Worm (Caenorhabditis elegans): ENCODE results near the gene F17C11.22.

Gene F17C11.22

DNA sequence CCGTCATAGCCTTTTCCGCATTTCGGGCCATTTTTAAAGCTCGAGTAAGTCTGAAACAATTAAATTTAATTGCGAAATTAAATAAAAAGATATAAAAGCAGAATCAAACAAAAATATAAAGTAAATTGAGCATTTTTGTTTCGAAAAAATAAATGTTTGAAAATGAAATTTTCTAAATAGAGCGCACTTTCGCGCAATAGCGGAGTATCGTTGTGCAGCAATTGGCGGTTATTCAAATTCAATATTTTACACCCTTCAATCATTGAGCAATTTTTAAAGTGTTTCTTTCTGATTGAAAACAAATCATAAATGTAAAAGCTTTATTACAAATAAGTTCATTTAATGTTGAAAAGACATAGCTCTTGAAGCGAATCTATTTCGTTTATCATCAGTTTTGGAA, 30.7 kb upstream of the F17C11.22 start, which contains the start of gene isy-1:
TSS of gene isy-1 (minus strand) at position 50 of the 400 bp plus-strand sequence.
- TF ChIP-seq ceh-18 (tag; optimal IDR thresholded peaks at IDR 0.05) (no peak), hlh-15 (tag; optimal IDR thresholded peaks at IDR 0.05) (no peak), unc-42 (tag; optimal IDR thresholded peaks at IDR 0.05) (peak; percentile 92), nfya-1 (tag; optimal IDR thresholded peaks at IDR 0.05) (peak; percentile 37), ref-2 (tag; optimal IDR thresholded peaks at IDR 0.05) (no peak), ceh-31 (tag; optimal IDR thresholded peaks at IDR 0.05) (peak; percentile 47)

DNA sequence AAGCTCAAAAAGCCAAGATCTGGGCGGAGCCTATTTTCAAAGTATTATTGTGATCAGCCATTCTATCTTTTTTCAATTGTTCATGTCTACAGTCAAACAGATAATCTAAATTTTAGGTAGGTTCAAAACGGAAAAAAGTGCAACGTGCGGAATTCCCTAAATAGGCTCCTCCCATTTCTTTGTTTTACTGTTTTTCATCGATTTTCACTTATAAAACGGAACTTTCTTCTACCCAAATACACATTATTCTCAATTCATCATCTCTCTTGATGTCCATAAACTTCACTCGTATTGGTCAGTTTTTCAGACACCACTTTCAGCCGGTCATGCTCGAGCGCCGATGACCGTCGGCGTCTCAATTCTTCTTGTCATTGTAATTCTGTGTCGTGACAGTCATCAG, 28.8 kb upstream of the F17C11.22 start, which contains the start of gene F53B7.7:
TSS of gene F53B7.7 (plus strand) at position 301 of the 400 bp plus-strand sequence.
- TF ChIP-seq lin-11 (tag; optimal IDR thresholded peaks at IDR 0.05) (no peak), elt-4 (tag; optimal IDR thresholded peaks at IDR 0.05) (no peak), dmd-4 (tag; optimal IDR thresholded peaks at IDR 0.05; ENCODE audit: borderline replicate concordance) (no peak), ceh-24 (tag; optimal IDR thresholded peaks at IDR 0.05) (no peak)

- no peak for TF ChIP-seq ref-2 (tag; optimal IDR thresholded peaks at IDR 0.05)
- no peak for TF ChIP-seq fkh-10 (GFP tag; optimal IDR thresholded peaks at IDR 0.05)
- TF ChIP-seq fkh-6 (tag; optimal IDR thresholded peaks at IDR 0.05) = no peak
- TF ChIP-seq lin-11 (tag; optimal IDR thresholded peaks at IDR 0.05) = no peak
- TF ChIP-seq rnt-1 (tag; optimal IDR thresholded peaks at IDR 0.05) = no peak
- no peak for TF ChIP-seq ceh-45 (GFP tag; IDR thresholded peaks at IDR 0.05)
- TF ChIP-seq ama-1 (optimal IDR thresholded peaks at IDR 0.05) = no peak
- TF ChIP-seq unc-3 (GFP tag; conservative IDR thresholded peaks at IDR 0.05) = no peak
- TF ChIP-seq unc-3 (tag; optimal IDR thresholded peaks at IDR 0.05) = no peak
- no peak for TF ChIP-seq odd-2 (tag; optimal IDR thresholded peaks at IDR 0.05)
- TF ChIP-seq fax-1 (tag; optimal IDR thresholded peaks at IDR 0.05) = no peak
- TF ChIP-seq pat-9 (tag; optimal IDR thresholded peaks at IDR 0.05) = no peak
- no peak for TF ChIP-seq F13H6.1 (tag; optimal IDR thresholded peaks at IDR 0.05)
- no peak for TF ChIP-seq nhr-232 (tag; optimal IDR thresholded peaks at IDR 0.05)
- no peak for TF ChIP-seq pag-3 (tag; optimal IDR thresholded peaks at IDR 0.05; ENCODE audit: borderline replicate concordance)
- TF ChIP-seq T23F11.4 (GFP tag; optimal IDR thresholded peaks at IDR 0.05) = no peak
- no peak for TF ChIP-seq unc-86 (tag; optimal IDR thresholded peaks at IDR 0.05)
- TF ChIP-seq ceh-24 (tag; optimal IDR thresholded peaks at IDR 0.05) = no peak
- TF ChIP-seq nfya-1 (tag; optimal IDR thresholded peaks at IDR 0.05) = no peak
Observed at ce11 chrV:10991789-10992188, 21.8 kb upstream of the F17C11.22 start, which contains the start of gene frpr-9. Gene frpr-9 (plus strand): TSS chrV:10992089.

DNA sequence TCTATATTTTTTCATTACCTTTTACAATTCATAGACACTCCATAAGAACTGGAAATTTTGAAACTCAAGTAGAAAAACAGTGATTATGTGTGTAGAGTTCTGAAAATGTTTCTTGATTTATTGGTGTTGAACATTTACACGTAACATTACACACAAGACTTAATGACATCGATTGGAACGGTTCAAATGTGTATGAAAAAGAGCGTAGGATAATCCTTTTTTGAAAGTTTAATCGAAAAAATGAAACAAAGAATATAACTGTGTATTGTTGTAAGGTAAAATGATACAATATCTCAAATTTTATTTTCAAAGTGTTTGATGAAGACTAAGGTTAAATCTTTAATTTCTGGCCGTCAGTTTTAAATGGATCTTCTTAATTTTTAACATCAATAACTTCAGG, 11.1 kb upstream of the F17C11.22 start, which contains the start of gene fig-1:
TSS of gene fig-1 (minus strand) at position 101 of the 400 bp plus-strand sequence.
- no peak for TF ChIP-seq ama-1 (optimal IDR thresholded peaks at IDR 0.05)
- TF ChIP-seq lim-6 (tag; optimal IDR thresholded peaks at IDR 0.05) = no peak
- TF ChIP-seq sox-2 (GFP tag; IDR thresholded peaks at IDR 0.05) = no peak
- TF ChIP-seq ceh-48 (tag; optimal IDR thresholded peaks at IDR 0.05) = no peak

- no peak for TF ChIP-seq pha-4 (tag; optimal IDR thresholded peaks at IDR 0.05)
- TF ChIP-seq ref-2 (tag; optimal IDR thresholded peaks at IDR 0.05) = no peak
- TF ChIP-seq rnt-1 (tag; optimal IDR thresholded peaks at IDR 0.05) = no peak
- no peak for TF ChIP-seq Y22D7AL.16 (tag; optimal IDR thresholded peaks at IDR 0.05)
- no peak for TF ChIP-seq ceh-2 (tag; optimal IDR thresholded peaks at IDR 0.05)
- TF ChIP-seq K09A11.1 (tag; optimal IDR thresholded peaks at IDR 0.05; ENCODE audit: insufficient read depth) = no peak
- TF ChIP-seq sdc-2 (tag; optimal IDR thresholded peaks at IDR 0.05) = no peak
- TF ChIP-seq ceh-31 (tag; optimal IDR thresholded peaks at IDR 0.05) = no peak
- TF ChIP-seq lin-11 (tag; optimal IDR thresholded peaks at IDR 0.05) = no peak
- TF ChIP-seq ceh-14 (tag; optimal IDR thresholded peaks at IDR 0.05) = no peak
- TF ChIP-seq nfya-1 (tag; optimal IDR thresholded peaks at IDR 0.05) = no peak
- no peak for TF ChIP-seq ztf-16 (tag; optimal IDR thresholded peaks at IDR 0.05)
- TF ChIP-seq elt-4 (tag; optimal IDR thresholded peaks at IDR 0.05) = no peak
- TF ChIP-seq unc-86 (tag; optimal IDR thresholded peaks at IDR 0.05) = no peak
- no peak for TF ChIP-seq pros-1 (tag; optimal IDR thresholded peaks at IDR 0.05)
- TF ChIP-seq ceh-34 (tag; optimal IDR thresholded peaks at IDR 0.05) = no peak
- TF ChIP-seq hlh-15 (tag; optimal IDR thresholded peaks at IDR 0.05) = no peak
Observed at ce11 chrV:10975091-10975490, 5.1 kb upstream of the F17C11.22 start.

Data from whole organism, late embryonic.